Worm (Caenorhabditis elegans) whole organism, L3 larva: ENCODE data around the gene K10C2.14.

Source experiments
- ZK546.5 ChIP-seq: sonication (generic microtip); optimal IDR thresholded peaks from 2 replicates; lab custom pipeline; 2017; ENCODE audit warnings: missing biosample characterization, missing genetic modification characterization
- ama-1 ChIP-seq: fragments of 150-350 bp; optimal IDR thresholded peaks from 2 replicates; lab custom pipeline; 2018
- elt-3 ChIP-seq, 3 experiments: fragments of 150-350 bp in 1 of 3; sonication (generic microtip) in 2 of 3; optimal IDR thresholded peaks; 2 replicates in 2 of 3; 4 replicates in 1 of 3; lab custom pipeline; 2014 to 2017; ENCODE audit warnings: missing biosample characterization in 3 of 3, missing genetic modification characterization in 3 of 3
- fkh-10 ChIP-seq: sonication (generic microtip); optimal IDR thresholded peaks from 2 replicates; lab custom pipeline; 2017; ENCODE audit warnings: missing biosample characterization, missing genetic modification reagents, missing genetic modification characterization
- hmg-11 ChIP-seq: sonication (generic microtip); optimal IDR thresholded peaks from 2 replicates; lab custom pipeline; 2016; ENCODE audit warnings: missing genetic modification characterization, missing compliant biosample characterization
- jun-1 ChIP-seq: fragments of 150-350 bp; optimal IDR thresholded peaks from 2 replicates; lab custom pipeline; 2014; ENCODE audit warnings: missing biosample characterization, missing genetic modification reagents, missing genetic modification characterization
- pha-4 ChIP-seq: fragments of 150-350 bp; optimal IDR thresholded peaks from 2 replicates; lab custom pipeline; 2014; ENCODE audit warnings: missing biosample characterization, missing genetic modification reagents, missing genetic modification characterization
- skn-1 ChIP-seq: fragments of 150-350 bp; optimal IDR thresholded peaks from 2 replicates; lab custom pipeline; 2014; ENCODE audit warnings: missing biosample characterization, missing genetic modification characterization
- zag-1 ChIP-seq: fragments of 150-350 bp; optimal IDR thresholded peaks from 2 replicates; lab custom pipeline; 2014; ENCODE audit warnings: missing biosample characterization, missing genetic modification characterization
- ztf-11 ChIP-seq: fragments of 150-350 bp; optimal IDR thresholded peaks from 2 replicates; lab custom pipeline; 2014; ENCODE audit warnings: missing biosample characterization, missing genetic modification characterization

ce11 chrX:6435812-6436211 is 4.6 kb downstream of the K10C2.14 start:
- no peak for TF ChIP-seq ZK546.5 (tag; lab: Kevin White, UChicago)
- no peak for TF ChIP-seq pha-4 (tag; lab: Kevin White, UChicago)
- no peak for TF ChIP-seq ztf-11
- no peak for TF ChIP-seq hmg-11
- TF ChIP-seq ama-1: no peak
- no peak for TF ChIP-seq zag-1 (tag; lab: Kevin White, UChicago)
- TF ChIP-seq fkh-10 (GFP tag; lab: Kevin White, UChicago): no peak
- no peak for TF ChIP-seq elt-3 (tag; optimal IDR thresholded peaks at IDR 0.05; lab: Kevin White, UChicago)
- no peak for TF ChIP-seq jun-1
- no peak for TF ChIP-seq skn-1 (tag; lab: Kevin White, UChicago)
